Worm (Caenorhabditis elegans): Measurements from ENCODE around the gene tmd-2.

The tmd-2 gene

DNA sequence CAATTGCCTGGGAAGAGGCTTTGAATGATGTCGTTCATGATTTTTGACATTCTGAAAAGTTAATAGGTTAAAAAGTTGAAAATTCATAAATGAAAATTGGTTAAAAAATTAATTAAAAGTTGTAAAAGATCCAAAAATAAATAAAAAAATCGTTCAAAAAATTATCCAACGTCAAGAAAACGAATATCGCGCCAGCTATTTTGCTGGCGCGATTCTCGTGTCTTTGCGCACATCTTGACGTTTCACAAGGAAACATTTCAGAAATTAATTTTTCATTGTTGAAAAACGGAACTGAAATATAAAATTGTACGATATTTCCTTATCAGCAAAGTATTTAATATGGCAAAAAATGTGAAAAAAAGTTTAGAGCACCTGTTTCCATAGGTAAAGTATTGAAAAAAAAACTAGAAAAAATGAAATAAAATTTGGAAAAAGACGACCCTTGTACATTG, 24.7 kb downstream of the tmd-2 start, which contains the start of gene mpdu-1:
Gene mpdu-1 (minus strand): TSS at position 51 of the 452 bp plus-strand sequence.
- TF ChIP-seq nhr-23 (tag; optimal IDR thresholded peaks at IDR 0.05): no peak
- TF ChIP-seq snpc-4 (tag; optimal IDR thresholded peaks at IDR 0.05): peak; percentile 77
- no peak for TF ChIP-seq mdl-1 (tag; optimal IDR thresholded peaks at IDR 0.05)
- peak; percentile 48 for TF ChIP-seq sma-3 (GFP tag; optimal IDR thresholded peaks at IDR 0.05)
- TF ChIP-seq nhr-21 (tag; optimal IDR thresholded peaks at IDR 0.05): peak; percentile 44
- peak; percentile 17 for TF ChIP-seq sem-4 (tag; optimal IDR thresholded peaks at IDR 0.05)
- no peak for TF ChIP-seq elt-1 (tag; optimal IDR thresholded peaks at IDR 0.05)
- TF ChIP-seq ztf-1 (GFP tag; conservative IDR thresholded peaks at IDR 0.05): no peak
- no peak for TF ChIP-seq skn-1 (tag; optimal IDR thresholded peaks at IDR 0.05)
- TF ChIP-seq ceh-82 (tag; optimal IDR thresholded peaks at IDR 0.05): no peak
- peak; percentile 80 for TF ChIP-seq C34F6.9 (tag; optimal IDR thresholded peaks at IDR 0.05)
- TF ChIP-seq egl-27 (tag; optimal IDR thresholded peaks at IDR 0.05): peak; percentile 50
- no peak for TF ChIP-seq Y55F3AM.14 (GFP tag; optimal IDR thresholded peaks at IDR 0.05)
- TF ChIP-seq ZK546.5 (tag; optimal IDR thresholded peaks at IDR 0.05): no peak
- TF ChIP-seq nhr-129 (tag; optimal IDR thresholded peaks at IDR 0.05): no peak
- TF ChIP-seq mbf-1 (tag; optimal IDR thresholded peaks at IDR 0.05): no peak
- peak; percentile 2 for TF ChIP-seq R02D3.7 (tag; optimal IDR thresholded peaks at IDR 0.05)
- no peak for TF ChIP-seq nhr-25 (tag; optimal IDR thresholded peaks at IDR 0.05)
- no peak for TF ChIP-seq zag-1 (tag; optimal IDR thresholded peaks at IDR 0.05)
- TF ChIP-seq sma-9 (GFP tag; optimal IDR thresholded peaks at IDR 0.05): peak; percentile 77
- no peak for TF ChIP-seq sma-9 (tag; optimal IDR thresholded peaks at IDR 0.05)
- peak; percentile 75 for TF ChIP-seq fos-1 (tag; optimal IDR thresholded peaks at IDR 0.05)
- TF ChIP-seq nhr-6 (tag; optimal IDR thresholded peaks at IDR 0.05): peak; percentile 61
- peak; percentile 61 for TF ChIP-seq F13H6.1 (tag; optimal IDR thresholded peaks at IDR 0.05)
- TF ChIP-seq nhr-77 (tag; optimal IDR thresholded peaks at IDR 0.05): no peak
- no peak for TF ChIP-seq elt-3 (tag; optimal IDR thresholded peaks at IDR 0.05)
- TF ChIP-seq unc-39 (tag; optimal IDR thresholded peaks at IDR 0.05): no peak
- TF ChIP-seq ztf-4 (tag; optimal IDR thresholded peaks at IDR 0.05): peak; percentile 48
- no peak for TF ChIP-seq nhr-237 (tag; optimal IDR thresholded peaks at IDR 0.05)
- TF ChIP-seq gmeb-1 (tag; optimal IDR thresholded peaks at IDR 0.05): peak; percentile 78
- TF ChIP-seq unc-55 (GFP tag; optimal IDR thresholded peaks at IDR 0.05): peak; percentile 77
- TF ChIP-seq ceh-16 (tag; optimal IDR thresholded peaks at IDR 0.05): no peak
- TF ChIP-seq nhr-10 (tag; optimal IDR thresholded peaks at IDR 0.05): no peak
- TF ChIP-seq lsy-2 (tag; optimal IDR thresholded peaks at IDR 0.05): peak; percentile 39 to 86
- TF ChIP-seq alr-1 (tag; optimal IDR thresholded peaks at IDR 0.05): peak; percentile 24
- TF ChIP-seq blmp-1 (tag; optimal IDR thresholded peaks at IDR 0.05; ENCODE audit: insufficient read depth): no peak
- TF ChIP-seq lin-39 (tag; optimal IDR thresholded peaks at IDR 0.05): no peak
- no peak for TF ChIP-seq nhr-11 (tag; optimal IDR thresholded peaks at IDR 0.05)
- no peak for TF ChIP-seq lin-11 (tag; optimal IDR thresholded peaks at IDR 0.05)
- no peak for TF ChIP-seq nhr-12 (tag; optimal IDR thresholded peaks at IDR 0.05)
- no peak for TF ChIP-seq ztf-11 (tag; optimal IDR thresholded peaks at IDR 0.05)
- TF ChIP-seq crh-2 (tag; optimal IDR thresholded peaks at IDR 0.05): peak; percentile 71
- TF ChIP-seq mab-5 (tag; optimal IDR thresholded peaks at IDR 0.05): no peak
- TF ChIP-seq peb-1 (tag; optimal IDR thresholded peaks at IDR 0.05): no peak
- TF ChIP-seq aly-2 (tag; optimal IDR thresholded peaks at IDR 0.05): no peak
- TF ChIP-seq ama-1 (optimal IDR thresholded peaks at IDR 0.05): no peak
- TF ChIP-seq dmd-4 (tag; optimal IDR thresholded peaks at IDR 0.05): no peak
- TF ChIP-seq lin-13 (GFP tag; optimal IDR thresholded peaks at IDR 0.05): peak; percentile 64
- TF ChIP-seq unc-62 (GFP tag; optimal IDR thresholded peaks at IDR 0.05): no peak
